Fruit fly (Drosophila melanogaster) whole organism, embryonic: ENCODE data around the gene CG3777.

Experiments
- B-H1 ChIP-seq: fragments of 200-800 bp; sonication (Bioruptor generic); IDR thresholded peaks from 3 replicates; pipeline ENCODE4 v1.3.6; 2022; ENCODE audit warnings: missing biosample characterization, missing genetic modification characterization
- Bgb ChIP-seq: fragments of 200-800 bp; sonication (Bioruptor generic); IDR thresholded peaks from 2 replicates; pipeline ENCODE4 v1.3.6; 2022; ENCODE audit warnings: missing biosample characterization, missing genetic modification characterization; ENCODE audit not compliant: partially characterized antibody
- Blimp-1 ChIP-seq: fragments of 200-800 bp; sonication (Bioruptor generic); optimal IDR thresholded peaks from 3 replicates; lab custom pipeline; 2018; ENCODE audit warnings: missing biosample characterization, missing genetic modification characterization, mild to moderate bottlenecking, moderate library complexity, missing genetic modification reagents
- BtbVII ChIP-seq: fragments of 200-800 bp; sonication (Bioruptor generic); optimal IDR thresholded peaks from 3 replicates; lab custom pipeline; 2017; ENCODE audit warnings: missing biosample characterization, mild to moderate bottlenecking, missing genetic modification characterization
- CG10209 ChIP-seq: fragments of 200-800 bp; sonication (Bioruptor generic); optimal IDR thresholded peaks from 3 replicates; lab custom pipeline; 2017; ENCODE audit warnings: missing biosample characterization, mild to moderate bottlenecking, missing genetic modification characterization, missing genetic modification reagents
- CG10959 ChIP-seq: fragments of 200-800 bp; sonication (Bioruptor generic); IDR thresholded peaks from 2 replicates; pipeline ENCODE4 v1.3.6; 2022; ENCODE audit warnings: missing biosample characterization, missing genetic modification characterization
- CG12659 ChIP-seq: fragments of 200-800 bp; sonication (Bioruptor generic); optimal IDR thresholded peaks from 3 replicates; lab custom pipeline; 2017; ENCODE audit warnings: mild to moderate bottlenecking, missing biosample characterization, missing genetic modification reagents, missing genetic modification characterization
- CG14667 ChIP-seq: fragments of 200-800 bp; sonication (Bioruptor generic); IDR thresholded peaks from 2 replicates; pipeline ENCODE4 v1.3.6; 2022; ENCODE audit warnings: missing biosample characterization, missing genetic modification characterization
- CG15696 ChIP-seq: fragments of 200-800 bp; sonication (Bioruptor generic); optimal IDR thresholded peaks from 2 replicates; lab custom pipeline; 2019; ENCODE audit warnings: missing biosample characterization, mild to moderate bottlenecking, missing genetic modification characterization, moderate library complexity
- CG1602 ChIP-seq: fragments of 200-800 bp; sonication (Bioruptor generic); optimal IDR thresholded peaks from 3 replicates; lab custom pipeline; 2016; ENCODE audit warnings: missing biosample characterization, missing genetic modification characterization
- CG17829 ChIP-seq: fragments of 200-800 bp; optimal IDR thresholded peaks from 2 replicates; lab custom pipeline; 2019; ENCODE audit warnings: missing biosample characterization, mild to moderate bottlenecking, missing genetic modification characterization, moderate library complexity
- CG1792 ChIP-seq: fragments of 200-800 bp; sonication (Bioruptor generic); optimal IDR thresholded peaks from 2 replicates; lab custom pipeline; 2016; ENCODE audit warnings: missing biosample characterization, missing genetic modification characterization
- CG2116 ChIP-seq: fragments of 200-800 bp; sonication (Bioruptor generic); optimal IDR thresholded peaks from 3 replicates; lab custom pipeline; 2018; ENCODE audit warnings: missing biosample characterization, mild to moderate bottlenecking, missing genetic modification characterization
- CG2199 ChIP-seq: fragments of 200-800 bp; sonication (Bioruptor generic); IDR thresholded peaks from 3 replicates; pipeline ENCODE4 v1.3.6; 2022; ENCODE audit warnings: missing biosample characterization, missing genetic modification characterization
- CG2712 ChIP-seq: fragments of 200-800 bp; optimal IDR thresholded peaks from 3 replicates; lab custom pipeline; 2019; ENCODE audit warnings: missing biosample characterization, mild to moderate bottlenecking, missing genetic modification characterization, moderate library complexity
- CG4360 ChIP-seq: fragments of 200-800 bp; sonication (Bioruptor generic); IDR thresholded peaks from 2 replicates; pipeline ENCODE4 v1.3.6; 2022; ENCODE audit warnings: missing biosample characterization, missing genetic modification characterization
- CG4617 ChIP-seq: fragments of 200-800 bp; sonication (Bioruptor generic); optimal IDR thresholded peaks from 3 replicates; lab custom pipeline; 2016; ENCODE audit warnings: missing biosample characterization, missing genetic modification characterization, borderline replicate concordance
- CG4707 ChIP-seq: fragments of 200-800 bp; sonication (Bioruptor generic); optimal IDR thresholded peaks from 2 replicates; lab custom pipeline; 2018; ENCODE audit warnings: missing biosample characterization, mild to moderate bottlenecking, missing genetic modification characterization, moderate library complexity
- CG7357 ChIP-seq: fragments of 200-800 bp; sonication (Bioruptor generic); IDR thresholded peaks from 3 replicates; pipeline ENCODE4 v1.3.6; 2022; ENCODE audit warnings: missing biosample characterization, missing genetic modification characterization
- CG7556 ChIP-seq: fragments of 200-800 bp; sonication (Bioruptor generic); optimal IDR thresholded peaks from 2 replicates; lab custom pipeline; 2017; ENCODE audit warnings: missing biosample characterization, mild to moderate bottlenecking, missing genetic modification characterization
- CG7745 ChIP-seq: fragments of 200-800 bp; sonication (Bioruptor generic); optimal IDR thresholded peaks from 2 replicates; lab custom pipeline; 2018; ENCODE audit warnings: missing biosample characterization, mild to moderate bottlenecking, missing genetic modification characterization, moderate library complexity
- CG8388 ChIP-seq: fragments of 200-800 bp; sonication (Bioruptor generic); optimal IDR thresholded peaks from 2 replicates; lab custom pipeline; 2019; ENCODE audit warnings: missing biosample characterization, mild to moderate bottlenecking, missing genetic modification characterization, moderate library complexity
- CG9437 ChIP-seq: fragments of 200-800 bp; sonication (Bioruptor generic); optimal IDR thresholded peaks from 2 replicates; lab custom pipeline; 2018; ENCODE audit warnings: missing biosample characterization, mild to moderate bottlenecking, missing genetic modification characterization
- CG9727 ChIP-seq: fragments of 200-800 bp; sonication (Bioruptor generic); optimal IDR thresholded peaks from 3 replicates; lab custom pipeline; 2017; ENCODE audit warnings: missing biosample characterization, mild to moderate bottlenecking, missing genetic modification characterization
- CHES-1-like ChIP-seq: fragments of 200-800 bp; sonication (Bioruptor generic); optimal IDR thresholded peaks from 2 replicates; lab custom pipeline; 2016; ENCODE audit warnings: missing biosample characterization, missing genetic modification characterization
- Ets97D ChIP-seq: fragments of 200-800 bp; sonication (Bioruptor generic); optimal IDR thresholded peaks from 3 replicates; lab custom pipeline; 2016; ENCODE audit warnings: missing biosample characterization, missing genetic modification characterization
- HLH54F ChIP-seq: fragments of 200-800 bp; sonication (Bioruptor generic); optimal IDR thresholded peaks from 3 replicates; lab custom pipeline; 2016; ENCODE audit warnings: missing biosample characterization, missing genetic modification characterization
- Hand ChIP-seq: fragments of 200-800 bp; sonication (Bioruptor generic); optimal IDR thresholded peaks from 2 replicates; lab custom pipeline; 2017; ENCODE audit warnings: mild to moderate bottlenecking, missing biosample characterization, missing genetic modification reagents, missing genetic modification characterization
- Max ChIP-seq: fragments of 200-800 bp; sonication (Bioruptor generic); optimal IDR thresholded peaks from 2 replicates; lab custom pipeline; 2016; ENCODE audit warnings: missing biosample characterization, mild to moderate bottlenecking, missing genetic modification characterization
- Six4 ChIP-seq: fragments of 200-800 bp; sonication (Bioruptor generic); optimal IDR thresholded peaks from 2 replicates; lab custom pipeline; 2016; ENCODE audit warnings: missing biosample characterization, missing genetic modification characterization
- bab2 ChIP-seq: fragments of 200-800 bp; sonication (Bioruptor generic); optimal IDR thresholded peaks from 2 replicates; lab custom pipeline; 2016; ENCODE audit warnings: missing biosample characterization, missing genetic modification characterization
- eve ChIP-seq, 2 experiments: fragments of >200 bp; optimal IDR thresholded peaks; 2 replicates each; lab custom pipeline; 2017; ENCODE audit warnings: missing biosample characterization in 2 of 2, missing genetic modification characterization in 2 of 2
- exex ChIP-seq: fragments of 200-800 bp; sonication (Bioruptor generic); optimal IDR thresholded peaks from 4 replicates; lab custom pipeline; 2018; ENCODE audit warnings: missing biosample characterization, mild to moderate bottlenecking, missing genetic modification characterization, moderate library complexity
- gem ChIP-seq: fragments of 200-800 bp; sonication (Bioruptor generic); optimal IDR thresholded peaks from 2 replicates; lab custom pipeline; 2019; ENCODE audit warnings: missing biosample characterization, mild to moderate bottlenecking, missing genetic modification characterization, moderate library complexity
- grn ChIP-seq: fragments of 200-800 bp; sonication (Bioruptor generic); optimal IDR thresholded peaks from 3 replicates; lab custom pipeline; 2017; ENCODE audit warnings: missing biosample characterization, missing genetic modification characterization
- ham ChIP-seq: fragments of 200-800 bp; sonication (Bioruptor generic); IDR thresholded peaks from 2 replicates; pipeline ENCODE4 v1.3.6; 2022; ENCODE audit warnings: missing biosample characterization, missing genetic modification characterization
- hbn ChIP-seq: fragments of 200-800 bp; sonication (Bioruptor generic); IDR thresholded peaks from 2 replicates; pipeline ENCODE4 v1.3.6; 2022; ENCODE audit warnings: missing biosample characterization, missing genetic modification characterization; ENCODE audit not compliant: partially characterized antibody
- jing ChIP-seq: fragments of 200-800 bp; sonication (Bioruptor generic); optimal IDR thresholded peaks from 2 replicates; lab custom pipeline; 2018; ENCODE audit warnings: missing biosample characterization, mild to moderate bottlenecking, missing genetic modification characterization
- jumu ChIP-seq: fragments of 200-800 bp; sonication (Bioruptor generic); optimal IDR thresholded peaks from 3 replicates; lab custom pipeline; 2016; ENCODE audit warnings: missing biosample characterization, missing genetic modification characterization
- knrl ChIP-seq: fragments of 200-800 bp; sonication (Bioruptor generic); IDR thresholded peaks from 3 replicates; pipeline ENCODE4 v1.3.6; 2022; ENCODE audit warnings: missing biosample characterization, missing genetic modification characterization; ENCODE audit not compliant: partially characterized antibody
- lilli ChIP-seq: fragments of 200-800 bp; sonication (Bioruptor generic); optimal IDR thresholded peaks from 3 replicates; lab custom pipeline; 2016; ENCODE audit warnings: missing biosample characterization, missing genetic modification characterization
- peb ChIP-seq: fragments of 200-800 bp; sonication (Bioruptor generic); IDR thresholded peaks from 2 replicates; pipeline ENCODE4 v1.3.6; 2022; ENCODE audit warnings: missing biosample characterization, missing genetic modification characterization
- prd ChIP-seq, 3 experiments: fragments of >200 bp in 2 of 3; fragments of 200-800 bp in 1 of 3; sonication (Bioruptor generic) in 1 of 3; optimal IDR thresholded peaks in 2 of 3; IDR thresholded peaks in 1 of 3; 2 replicates in 2 of 3; 3 replicates in 1 of 3; pipeline versions ENCODE4 v1.3.6 to Lab custom; 2017 to 2022; ENCODE audit warnings: missing biosample characterization in 1 of 3, missing genetic modification characterization in 1 of 3
- pum ChIP-seq: fragments of 200-800 bp; sonication (Bioruptor generic); optimal IDR thresholded peaks from 2 replicates; lab custom pipeline; 2016; ENCODE audit warnings: missing biosample characterization, missing genetic modification characterization
- sens ChIP-seq: fragments of 200-800 bp; sonication (Bioruptor generic); peaks from one replicate; lab custom pipeline; 2016; ENCODE audit warnings: missing biosample characterization, missing genetic modification characterization
- sima ChIP-seq: fragments of 200-800 bp; sonication (Bioruptor generic); optimal IDR thresholded peaks from 2 replicates; lab custom pipeline; 2016; ENCODE audit warnings: missing biosample characterization, missing genetic modification characterization
- ssp ChIP-seq: fragments of 200-800 bp; sonication (Bioruptor generic); IDR thresholded peaks from 2 replicates; pipeline ENCODE4 v1.3.6; 2022; ENCODE audit warnings: missing biosample characterization, missing genetic modification characterization
- tio ChIP-seq: fragments of 200-800 bp; sonication (Bioruptor generic); optimal IDR thresholded peaks from 2 replicates; lab custom pipeline; 2017; ENCODE audit warnings: missing biosample characterization, missing genetic modification characterization, inconsistent platforms
- toy ChIP-seq: fragments of 200-800 bp; sonication (Bioruptor generic); IDR thresholded peaks from 2 replicates; pipeline ENCODE4 v1.3.6; 2022; ENCODE audit warnings: missing biosample characterization, missing genetic modification characterization
- zen ChIP-seq: fragments of 200-800 bp; sonication (Bioruptor generic); optimal IDR thresholded peaks from 3 replicates; lab custom pipeline; 2018; ENCODE audit warnings: missing biosample characterization, mild to moderate bottlenecking, missing genetic modification characterization, moderate library complexity
- zfh1 ChIP-seq: fragments of 200-800 bp; sonication (Bioruptor generic); IDR thresholded peaks from 3 replicates; pipeline ENCODE4 v1.3.6; 2022; ENCODE audit warnings: missing biosample characterization, missing genetic modification characterization

Gene CG3777

dm6 chrX:338123-338527, 58.6 kb downstream of the CG3777 start (continued):
- TF ChIP-seq prd (optimal IDR thresholded peaks at IDR 0.05; lab: Kevin White, UChicago) = no peak
- peak; percentile 51 for TF ChIP-seq prd (GFP tag; IDR thresholded peaks at IDR 0.05; lab: Robert Waterston, UW)
- TF ChIP-seq Blimp-1 = peak; percentile 82
- TF ChIP-seq CG12659 = peak; percentile 74
- TF ChIP-seq exex (tag; lab: Kevin White, UChicago) = peak; percentile 15
- TF ChIP-seq CG7357 (GFP tag; lab: Robert Waterston, UW) = peak; percentile 40; the same call in 1 of the 3 replicates
- TF ChIP-seq CG2116 (GFP tag; lab: Kevin White, UChicago) = peak; percentile 7
- TF ChIP-seq CG9437 (GFP tag; lab: Kevin White, UChicago) = peak; percentile 85
- TF ChIP-seq CG7556 (GFP tag; lab: Kevin White, UChicago) = peak; percentile 77
- no peak for TF ChIP-seq ham (GFP tag; lab: Robert Waterston, UW)
- TF ChIP-seq HLH54F (GFP tag; lab: Kevin White, UChicago) = no peak
- TF ChIP-seq Max (GFP tag; lab: Kevin White, UChicago) = peak; percentile 47
- peak; percentile 45 for TF ChIP-seq CG15696 (tag; lab: Kevin White, UChicago)
- TF ChIP-seq toy (GFP tag; lab: Robert Waterston, UW) = no peak
- TF ChIP-seq grn (GFP tag; lab: Kevin White, UChicago) = no peak
- TF ChIP-seq CHES-1-like (GFP tag; lab: Kevin White, UChicago) = no peak
- TF ChIP-seq B-H1 = peak; percentile 52; the same call in 2 of the 3 replicates
- 0 out of 3 replicates have a peak, but pooled peaks have one; percentile 31 for TF ChIP-seq zfh1
- no peak for TF ChIP-seq CG4617 (GFP tag; lab: Kevin White, UChicago)
- no peak for TF ChIP-seq CG10959 (GFP tag; lab: Robert Waterston, UW)
- peak; percentile 19 for TF ChIP-seq tio
- TF ChIP-seq CG2199 = no peak
- no peak for TF ChIP-seq CG4707 (GFP tag; lab: Kevin White, UChicago)
- no peak for TF ChIP-seq Ets97D (GFP tag; lab: Kevin White, UChicago)
- peak; percentile 90 for TF ChIP-seq CG17829 (tag; lab: Kevin White, UChicago)
- no peak for TF ChIP-seq bab2 (GFP tag; lab: Kevin White, UChicago)
- TF ChIP-seq hbn (GFP tag; lab: Robert Waterston, UW) = no peak
- peak; percentile 35 for TF ChIP-seq CG1602 (GFP tag; lab: Kevin White, UChicago)
- TF ChIP-seq gem (tag; lab: Kevin White, UChicago) = peak; percentile 91
- TF ChIP-seq peb = no peak
- TF ChIP-seq Bgb (GFP tag; lab: Robert Waterston, UW) = no peak
- peak; percentile 26 for TF ChIP-seq zen (tag; lab: Kevin White, UChicago)
- peak; percentile 75 for TF ChIP-seq BtbVII (GFP tag; lab: Kevin White, UChicago)
- TF ChIP-seq CG8388 = peak; percentile 83
- TF ChIP-seq CG2712 (tag; lab: Kevin White, UChicago) = peak; percentile 91
- TF ChIP-seq lilli (GFP tag; lab: Kevin White, UChicago) = no peak
- no peak for TF ChIP-seq eve (GFP tag; optimal IDR thresholded peaks at IDR 0.05; lab: Kevin White, UChicago)
- no peak for TF ChIP-seq CG1792
- TF ChIP-seq knrl = no peak
- TF ChIP-seq jumu (GFP tag; lab: Kevin White, UChicago) = no peak
- no peak for TF ChIP-seq CG4360 (GFP tag; lab: Robert Waterston, UW)
- peak; percentile 56 for TF ChIP-seq ssp (GFP tag; lab: Robert Waterston, UW)
- peak; percentile 76 for TF ChIP-seq CG10209 (GFP tag; lab: Kevin White, UChicago)
- TF ChIP-seq jing (GFP tag; lab: Kevin White, UChicago) = no peak
- no peak for TF ChIP-seq sima (GFP tag; lab: Kevin White, UChicago)
- peak; percentile 82 for TF ChIP-seq CG9727 (GFP tag; lab: Kevin White, UChicago)
- TF ChIP-seq Six4 (GFP tag; lab: Kevin White, UChicago) = peak; percentile 52
- TF ChIP-seq pum (GFP tag; lab: Kevin White, UChicago) = no peak
- peak; percentile 60 for TF ChIP-seq sens
- TF ChIP-seq CG7745 (tag; lab: Kevin White, UChicago) = no peak
- peak; percentile 65 for TF ChIP-seq Hand (GFP tag; lab: Kevin White, UChicago)
- TF ChIP-seq CG14667 (GFP tag; lab: Robert Waterston, UW) = peak; percentile 30; the same call in 1 of the 2 replicates
